Fruit fly (Drosophila melanogaster) whole organism, adult: Measurements from ENCODE around the gene CG12170.

ENCODE experiments used
- CG1620 ChIP-seq: fragments of 200-800 bp; sonication (Bioruptor generic); optimal IDR thresholded peaks from 2 replicates; lab custom pipeline; 2016; ENCODE audit warnings: missing biosample characterization, missing genetic modification characterization
- CG33017 ChIP-seq: fragments of 200-800 bp; sonication (Bioruptor generic); optimal IDR thresholded peaks from 2 replicates; lab custom pipeline; 2018; ENCODE audit warnings: missing biosample characterization, mild to moderate bottlenecking, missing genetic modification characterization, moderate library complexity
- CG5204 ChIP-seq: fragments of 200-800 bp; sonication (Bioruptor generic); optimal IDR thresholded peaks from 2 replicates; lab custom pipeline; 2016; ENCODE audit warnings: missing biosample characterization, missing genetic modification characterization
- Clk ChIP-seq: fragments of 200-800 bp; sonication (Bioruptor generic); optimal IDR thresholded peaks from 2 replicates; lab custom pipeline; 2017; ENCODE audit warnings: missing biosample characterization, missing genetic modification characterization
- bab1 ChIP-seq: fragments of 200-800 bp; sonication (Bioruptor generic); optimal IDR thresholded peaks from 3 replicates; lab custom pipeline; 2019; ENCODE audit warnings: missing biosample characterization, mild to moderate bottlenecking, missing genetic modification characterization, moderate library complexity
- toe ChIP-seq: fragments of 200-800 bp; sonication (Bioruptor generic); optimal IDR thresholded peaks from 2 replicates; lab custom pipeline; 2016; ENCODE audit warnings: missing biosample characterization, missing genetic modification characterization

DNA sequence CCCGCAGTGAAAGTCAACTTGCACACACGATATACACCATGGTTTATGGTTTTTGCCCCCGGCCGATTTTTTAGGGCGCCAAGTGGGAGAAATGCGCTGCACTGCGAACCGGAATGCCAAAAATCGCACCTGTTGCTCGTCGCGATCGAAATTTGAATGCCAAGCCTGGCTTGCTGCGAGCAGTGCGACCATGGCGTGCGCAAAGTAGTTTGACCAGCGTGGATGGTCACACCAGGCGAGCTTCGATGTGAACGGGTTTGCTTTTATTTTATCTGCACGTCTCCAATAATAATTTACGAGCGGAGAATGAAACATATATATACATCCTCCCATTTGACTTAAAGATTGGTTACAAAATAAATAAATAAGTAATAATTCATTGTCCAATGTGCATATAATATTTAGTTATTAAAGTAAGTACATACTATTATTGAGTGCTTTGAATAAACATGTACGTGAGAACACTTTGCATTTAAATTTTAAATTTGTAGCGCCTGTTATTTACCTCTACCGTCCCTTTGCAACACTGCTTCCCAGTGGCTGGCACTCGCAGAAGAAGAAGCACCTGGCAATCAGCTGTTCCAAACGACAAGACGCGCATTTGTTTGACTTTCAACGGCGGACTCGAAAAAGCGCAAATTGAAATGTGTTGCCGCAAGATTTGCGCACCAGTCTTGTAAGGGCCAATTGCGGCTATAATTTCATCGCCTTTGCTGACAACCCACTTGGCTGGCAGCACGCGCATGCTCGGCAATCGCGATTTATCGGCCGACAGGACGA, 48.4 kb downstream of the CG12170 start, which contains the start of the genes Rab23 and plx:
- no peak for TF ChIP-seq CG5204 (GFP tag; lab: Kevin White, UChicago)
- TF ChIP-seq bab1 (GFP tag; lab: Kevin White, UChicago): peak; percentile 59
- peak; percentile 64 for TF ChIP-seq CG1620 (GFP tag; lab: Kevin White, UChicago)
- peak; percentile 43 for TF ChIP-seq toe (GFP tag; lab: Kevin White, UChicago)
- no peak for TF ChIP-seq Clk (GFP tag; lab: Kevin White, UChicago)
- TF ChIP-seq CG33017 (tag; lab: Kevin White, UChicago): no peak
